Worm (Caenorhabditis elegans) whole organism, L4 larva: Measurements from ENCODE around the gene srlf-34.

ENCODE experiments used
- ces-1 ChIP-seq: fragments of 150-350 bp; sonication (generic microtip); optimal IDR thresholded peaks from 4 replicates; lab custom pipeline; 2014; ENCODE audit warnings: missing biosample characterization, missing genetic modification reagents, missing genetic modification characterization
- dpl-1 ChIP-seq: fragments of 150-350 bp; optimal IDR thresholded peaks from 2 replicates; lab custom pipeline; 2014; ENCODE audit warnings: missing biosample characterization, missing genetic modification reagents, missing genetic modification characterization
- fos-1 ChIP-seq: fragments of 150-350 bp; optimal IDR thresholded peaks from 2 replicates; lab custom pipeline; 2014; ENCODE audit warnings: missing biosample characterization, missing genetic modification characterization
- gei-8 ChIP-seq: fragments of 200-800 bp; sonication (Bioruptor generic); optimal IDR thresholded peaks from 2 replicates; lab custom pipeline; 2018; ENCODE audit warnings: mild to moderate bottlenecking, missing genetic modification characterization, missing compliant biosample characterization
- jun-1 ChIP-seq: fragments of 150-350 bp; optimal IDR thresholded peaks from 2 replicates; lab custom pipeline; 2014; ENCODE audit warnings: missing biosample characterization, missing genetic modification reagents, missing genetic modification characterization
- lin-15B ChIP-seq: fragments of 150-350 bp; sonication (generic microtip); optimal IDR thresholded peaks from 3 replicates; lab custom pipeline; 2014; ENCODE audit warnings: missing biosample characterization, missing genetic modification characterization
- snpc-4 ChIP-seq: fragments of 150-350 bp; optimal IDR thresholded peaks from 2 replicates; lab custom pipeline; 2014; ENCODE audit warnings: missing biosample characterization, missing genetic modification characterization
- tag-97 ChIP-seq: fragments of 200-800 bp; sonication (Bioruptor generic); IDR thresholded peaks from 2 replicates; pipeline ENCODE4 v1.3.6; 2022; ENCODE audit warnings: missing genetic modification characterization, missing compliant biosample characterization

- TF ChIP-seq tag-97 (GFP tag; lab: Robert Waterston, UW) (no peak), ces-1 (GFP tag; lab: Kevin White, UChicago) (no peak), fos-1 (no peak), dpl-1 (GFP tag; lab: Kevin White, UChicago) (peak; percentile 91), gei-8 (no peak), jun-1 (tag; lab: Kevin White, UChicago) (no peak), snpc-4 (tag; lab: Kevin White, UChicago) (no peak), lin-15B (tag; lab: Kevin White, UChicago) (no peak)
Measured at ce11 chrII:10350487-10350886, 38.4 kb downstream of the srlf-34 start, which contains the start of gene C07E3.9.
